Worm (Caenorhabditis elegans): ENCODE data around the gene K08B12.1.

K08B12.1 gene

ce11 chrV:6213216-6213735 lies 45.9 kb upstream of the K08B12.1 start:
- TF ChIP-seq ahr-1 (tag; optimal IDR thresholded peaks at IDR 0.05): no peak
- TF ChIP-seq fkh-10 (GFP tag; optimal IDR thresholded peaks at IDR 0.05): no peak
- no peak for TF ChIP-seq ceh-30 (tag; optimal IDR thresholded peaks at IDR 0.05)
- no peak for TF ChIP-seq K02D7.2 (tag; optimal IDR thresholded peaks at IDR 0.05)
- no peak for TF ChIP-seq eyg-1 (tag; optimal IDR thresholded peaks at IDR 0.05)
- no peak for TF ChIP-seq unc-42 (tag; optimal IDR thresholded peaks at IDR 0.05)
- no peak for TF ChIP-seq Y22D7AL.16 (tag; optimal IDR thresholded peaks at IDR 0.05)
- no peak for TF ChIP-seq lin-11 (tag; optimal IDR thresholded peaks at IDR 0.05)
- no peak for TF ChIP-seq pqm-1 (tag; optimal IDR thresholded peaks at IDR 0.05)
- TF ChIP-seq npax-4 (tag; optimal IDR thresholded peaks at IDR 0.05): no peak
- TF ChIP-seq ceh-14 (tag; optimal IDR thresholded peaks at IDR 0.05): no peak
- TF ChIP-seq syd-9 (tag; optimal IDR thresholded peaks at IDR 0.05): no peak
- no peak for TF ChIP-seq ceh-45 (GFP tag; IDR thresholded peaks at IDR 0.05)
- no peak for TF ChIP-seq sox-4 (tag; optimal IDR thresholded peaks at IDR 0.05)
- TF ChIP-seq pha-2 (tag; optimal IDR thresholded peaks at IDR 0.05): no peak
- no peak for TF ChIP-seq T23F11.4 (GFP tag; optimal IDR thresholded peaks at IDR 0.05)
- TF ChIP-seq ceh-9 (tag; optimal IDR thresholded peaks at IDR 0.05): no peak
- no peak for TF ChIP-seq tbx-7 (tag; optimal IDR thresholded peaks at IDR 0.05)
- TF ChIP-seq elt-2 (tag; optimal IDR thresholded peaks at IDR 0.05): no peak
- no peak for TF ChIP-seq ceh-34 (tag; optimal IDR thresholded peaks at IDR 0.05)

- TF ChIP-seq F13H6.1 (tag; optimal IDR thresholded peaks at IDR 0.05): no peak
- peak; percentile 5 for TF ChIP-seq hlh-30 (tag; optimal IDR thresholded peaks at IDR 0.05; ENCODE audit: insufficient read depth)
- TF ChIP-seq nfya-1 (tag; optimal IDR thresholded peaks at IDR 0.05): peak; percentile 19
- TF ChIP-seq C38D4.7 (GFP tag; optimal IDR thresholded peaks at IDR 0.05): no peak
Observed at ce11 chrV:6213845-6214244, 45.3 kb upstream of the K08B12.1 start.

- no peak for TF ChIP-seq elt-4 (tag; optimal IDR thresholded peaks at IDR 0.05)
- no peak for TF ChIP-seq ceh-24 (tag; optimal IDR thresholded peaks at IDR 0.05)
- TF ChIP-seq che-1 (tag; optimal IDR thresholded peaks at IDR 0.05): no peak
- no peak for TF ChIP-seq Y22D7AL.16 (tag; optimal IDR thresholded peaks at IDR 0.05)
- TF ChIP-seq K02D7.2 (tag; optimal IDR thresholded peaks at IDR 0.05): no peak
- no peak for TF ChIP-seq odd-2 (tag; optimal IDR thresholded peaks at IDR 0.05)
- TF ChIP-seq ttx-3 (tag; optimal IDR thresholded peaks at IDR 0.05): no peak
- TF ChIP-seq ahr-1 (tag; optimal IDR thresholded peaks at IDR 0.05): no peak
- no peak for TF ChIP-seq ceh-18 (tag; optimal IDR thresholded peaks at IDR 0.05)
- no peak for TF ChIP-seq madf-2 (tag; optimal IDR thresholded peaks at IDR 0.05)
- TF ChIP-seq sdc-2 (tag; optimal IDR thresholded peaks at IDR 0.05): no peak
- no peak for TF ChIP-seq hlh-8 (tag; optimal IDR thresholded peaks at IDR 0.05)
- TF ChIP-seq nfya-1 (tag; optimal IDR thresholded peaks at IDR 0.05): no peak
Observed at ce11 chrV:6214465-6214864, 44.7 kb upstream of the K08B12.1 start.

- TF ChIP-seq hlh-13 (GFP tag; optimal IDR thresholded peaks at IDR 0.05) (no peak), gmeb-2 (tag; optimal IDR thresholded peaks at IDR 0.05) (no peak), dve-1 (tag; optimal IDR thresholded peaks at IDR 0.05) (no peak), mec-3 (tag; optimal IDR thresholded peaks at IDR 0.05; ENCODE audit: borderline replicate concordance) (no peak), hlh-6 (tag; optimal IDR thresholded peaks at IDR 0.05) (no peak), pha-2 (tag; optimal IDR thresholded peaks at IDR 0.05) (no peak), C08G9.2 (tag; optimal IDR thresholded peaks at IDR 0.05) (no peak), lin-11 (tag; optimal IDR thresholded peaks at IDR 0.05) (no peak), unc-42 (tag; optimal IDR thresholded peaks at IDR 0.05) (no peak), ceh-45 (GFP tag; IDR thresholded peaks at IDR 0.05) (no peak), ceh-18 (tag; optimal IDR thresholded peaks at IDR 0.05) (no peak), nfya-1 (tag; optimal IDR thresholded peaks at IDR 0.05) (no peak), ceh-19 (GFP tag; optimal IDR thresholded peaks at IDR 0.05) (no peak), sdc-2 (tag; optimal IDR thresholded peaks at IDR 0.05) (no peak), dmd-4 (tag; optimal IDR thresholded peaks at IDR 0.05; ENCODE audit: borderline replicate concordance) (no peak)
Observed at ce11 chrV:6217142-6217541, 42.0 kb upstream of the K08B12.1 start.
